Worm (Caenorhabditis elegans) whole organism, L1 larva: ENCODE data around the gene faxc-2.

Experiments used
- C34B4.2 ChIP-seq: sonication (generic microtip); optimal IDR thresholded peaks from 2 replicates; lab custom pipeline; 2017; ENCODE audit warnings: mild to moderate bottlenecking, missing genetic modification characterization, missing compliant biosample characterization
- F16B12.6 ChIP-seq: fragments of 150-350 bp; optimal IDR thresholded peaks from 2 replicates; lab custom pipeline; 2014; ENCODE audit warnings: missing biosample characterization, missing genetic modification characterization
- Y116A8C.19 ChIP-seq: sonication (generic microtip); optimal IDR thresholded peaks from 2 replicates; lab custom pipeline; 2016; ENCODE audit warnings: missing compliant biosample characterization, missing genetic modification characterization, borderline replicate concordance
- ama-1 ChIP-seq: fragments of 150-350 bp; optimal IDR thresholded peaks from 2 replicates; lab custom pipeline; 2014
- blmp-1 ChIP-seq: fragments of 150-350 bp; optimal IDR thresholded peaks from 2 replicates; lab custom pipeline; 2014; ENCODE audit warnings: missing biosample characterization, missing genetic modification characterization
- ceh-63 ChIP-seq: fragments of 200-800 bp; sonication (Bioruptor generic); optimal IDR thresholded peaks from 2 replicates; lab custom pipeline; 2018; ENCODE audit warnings: mild to moderate bottlenecking, missing genetic modification characterization, missing compliant biosample characterization
- ceh-82 ChIP-seq, 3 experiments: fragments of 150-350 bp in 1 of 3; sonication (generic microtip) in 2 of 3; optimal IDR thresholded peaks; 2 replicates each; lab custom pipeline; 2014 to 2017; ENCODE audit warnings: missing biosample characterization in 3 of 3, missing genetic modification characterization in 3 of 3
- ceh-88 ChIP-seq: fragments of 200-800 bp; sonication (Bioruptor generic); IDR thresholded peaks from 2 replicates; pipeline ENCODE4 v1.3.6; 2022; ENCODE audit warnings: missing genetic modification characterization, missing compliant biosample characterization
- ceh-90 ChIP-seq: sonication (generic microtip); optimal IDR thresholded peaks from 2 replicates; lab custom pipeline; 2016; ENCODE audit warnings: missing genetic modification characterization, missing compliant biosample characterization
- ces-1 ChIP-seq: fragments of 150-350 bp; optimal IDR thresholded peaks from 2 replicates; lab custom pipeline; 2014; ENCODE audit warnings: missing biosample characterization, missing genetic modification reagents, missing genetic modification characterization
- dsc-1 ChIP-seq: sonication (generic microtip); optimal IDR thresholded peaks from 2 replicates; lab custom pipeline; 2016; ENCODE audit warnings: mild to moderate bottlenecking, missing genetic modification characterization, missing compliant biosample characterization
- efl-1 ChIP-seq, 4 experiments: fragments of 150-350 bp; optimal IDR thresholded peaks in 3 of 4; peaks in 1 of 4; 1 replicate in 1 of 4; 2 replicates in 3 of 4; lab custom pipeline; 2014; ENCODE audit warnings: missing biosample characterization in 2 of 4, missing genetic modification characterization in 2 of 4, missing genetic modification reagents in 2 of 4
- efl-3 ChIP-seq: fragments of 200-800 bp; sonication (Bioruptor generic); optimal IDR thresholded peaks from 2 replicates; lab custom pipeline; 2018; ENCODE audit warnings: mild to moderate bottlenecking, missing genetic modification characterization, missing compliant biosample characterization
- egl-13 ChIP-seq: sonication (generic microtip); optimal IDR thresholded peaks from 2 replicates; lab custom pipeline; 2016; ENCODE audit warnings: missing genotype, missing genetic modification reagents, missing genetic modification characterization, missing compliant biosample characterization
- elt-3 ChIP-seq, 6 experiments: fragments of 150-350 bp in 1 of 6; sonication (generic microtip); optimal IDR thresholded peaks; 2 replicates each; lab custom pipeline; 2017 to 2018; ENCODE audit warnings: missing biosample characterization in 6 of 6, missing genetic modification characterization in 6 of 6, inconsistent platforms in 1 of 6
- ets-5 ChIP-seq: fragments of 200-800 bp; sonication (Bioruptor generic); IDR thresholded peaks from 2 replicates; pipeline ENCODE4 v1.3.6; 2022; ENCODE audit warnings: missing genetic modification characterization, missing compliant biosample characterization
- fkh-10 ChIP-seq: sonication (generic microtip); optimal IDR thresholded peaks from 2 replicates; lab custom pipeline; 2017; ENCODE audit warnings: missing biosample characterization, missing genetic modification reagents, missing genetic modification characterization
- fkh-4 ChIP-seq: sonication (generic microtip); optimal IDR thresholded peaks from 2 replicates; lab custom pipeline; 2016; ENCODE audit warnings: missing compliant biosample characterization, missing genetic modification characterization, borderline replicate concordance
- grh-1 ChIP-seq: fragments of 200-800 bp; sonication (Bioruptor generic); IDR thresholded peaks from 2 replicates; pipeline ENCODE4 v1.3.6; 2022; ENCODE audit warnings: missing genetic modification reagents, missing genetic modification characterization, missing compliant biosample characterization
- hlh-17 ChIP-seq: fragments of 200-800 bp; sonication (Bioruptor generic); optimal IDR thresholded peaks from 2 replicates; lab custom pipeline; 2018; ENCODE audit warnings: missing genetic modification characterization, mild to moderate bottlenecking, missing compliant biosample characterization, moderate library complexity, borderline replicate concordance
- hpl-2 ChIP-seq: fragments of 150-350 bp; optimal IDR thresholded peaks from 2 replicates; lab custom pipeline; 2014; ENCODE audit warnings: missing biosample characterization, missing genetic modification reagents, missing genetic modification characterization
- isw-1 ChIP-seq: fragments of 200-800 bp; sonication (Bioruptor generic); IDR thresholded peaks from 2 replicates; pipeline ENCODE4 v1.3.6; 2022; ENCODE audit warnings: missing genetic modification characterization, missing compliant biosample characterization
- jun-1 ChIP-seq: fragments of 150-350 bp; optimal IDR thresholded peaks from 2 replicates; lab custom pipeline; 2014; ENCODE audit warnings: missing biosample characterization, missing genetic modification reagents, missing genetic modification characterization
- lin-15B ChIP-seq: fragments of 150-350 bp; sonication (generic microtip); optimal IDR thresholded peaks from 3 replicates; lab custom pipeline; 2014; ENCODE audit warnings: missing biosample characterization, missing genetic modification characterization
- lin-35 ChIP-seq, 2 experiments: fragments of 150-350 bp; optimal IDR thresholded peaks; 2 replicates each; lab custom pipeline; 2014; ENCODE audit warnings: missing biosample characterization in 2 of 2, missing genetic modification characterization in 2 of 2, missing genetic modification reagents in 2 of 2
- lin-39 ChIP-seq: fragments of 150-350 bp; optimal IDR thresholded peaks from 2 replicates; lab custom pipeline; 2014; ENCODE audit warnings: missing biosample characterization, missing genetic modification reagents, missing genetic modification characterization
- lir-3 ChIP-seq: sonication (generic microtip); optimal IDR thresholded peaks from 2 replicates; lab custom pipeline; 2016; ENCODE audit warnings: mild to moderate bottlenecking, missing genetic modification characterization, moderate library complexity, missing compliant biosample characterization; ENCODE audit not compliant: poor library complexity
- lsy-2 ChIP-seq, 2 experiments: fragments of 150-350 bp; optimal IDR thresholded peaks; 2 replicates each; lab custom pipeline; 2014; ENCODE audit warnings: missing biosample characterization in 2 of 2, missing genetic modification characterization in 2 of 2
- mef-2 ChIP-seq: fragments of 150-350 bp; optimal IDR thresholded peaks from 2 replicates; lab custom pipeline; 2014; ENCODE audit warnings: missing biosample characterization, missing genetic modification characterization
- nhr-12 ChIP-seq: sonication (generic microtip); optimal IDR thresholded peaks from 2 replicates; lab custom pipeline; 2017; ENCODE audit warnings: missing biosample characterization, missing genetic modification characterization
- nhr-20 ChIP-seq: sonication (generic microtip); optimal IDR thresholded peaks from 2 replicates; lab custom pipeline; 2016; ENCODE audit warnings: mild to moderate bottlenecking, missing genetic modification characterization, missing compliant biosample characterization
- nhr-237 ChIP-seq: fragments of 150-350 bp; optimal IDR thresholded peaks from 2 replicates; lab custom pipeline; 2014; ENCODE audit warnings: missing biosample characterization, missing genetic modification characterization
- nhr-28 ChIP-seq: fragments of 150-350 bp; optimal IDR thresholded peaks from 2 replicates; lab custom pipeline; 2014; ENCODE audit warnings: missing biosample characterization, missing genetic modification characterization
- nhr-47 ChIP-seq: sonication (generic microtip); optimal IDR thresholded peaks from 2 replicates; lab custom pipeline; 2016; ENCODE audit warnings: mild to moderate bottlenecking, missing genetic modification characterization, moderate library complexity, missing compliant biosample characterization
- nhr-71 ChIP-seq: sonication (generic microtip); optimal IDR thresholded peaks from 2 replicates; lab custom pipeline; 2016; ENCODE audit warnings: mild to moderate bottlenecking, missing genetic modification characterization, moderate library complexity, missing compliant biosample characterization
- nhr-76 ChIP-seq: sonication (generic microtip); optimal IDR thresholded peaks from 2 replicates; lab custom pipeline; 2017; ENCODE audit warnings: missing biosample characterization, missing genetic modification characterization
- nhr-77 ChIP-seq: fragments of 150-350 bp; optimal IDR thresholded peaks from 2 replicates; lab custom pipeline; 2014; ENCODE audit warnings: missing biosample characterization, missing genetic modification characterization
- nhr-84 ChIP-seq: sonication (generic microtip); optimal IDR thresholded peaks from 2 replicates; lab custom pipeline; 2017; ENCODE audit warnings: missing biosample characterization, missing genetic modification characterization
- nhr-90 ChIP-seq: sonication (generic microtip); optimal IDR thresholded peaks from 2 replicates; lab custom pipeline; 2016; ENCODE audit warnings: mild to moderate bottlenecking, missing genetic modification characterization, missing compliant biosample characterization; ENCODE audit not compliant: poor library complexity
- pqm-1 ChIP-seq: sonication (generic microtip); optimal IDR thresholded peaks from 3 replicates; lab custom pipeline; 2017; ENCODE audit warnings: missing biosample characterization, missing genetic modification characterization
- rnt-1 ChIP-seq: sonication (generic microtip); optimal IDR thresholded peaks from 2 replicates; lab custom pipeline; 2016; ENCODE audit warnings: mild to moderate bottlenecking, missing genetic modification characterization, moderate library complexity, missing compliant biosample characterization
- snpc-4 ChIP-seq: fragments of 150-350 bp; optimal IDR thresholded peaks from 2 replicates; lab custom pipeline; 2014; ENCODE audit warnings: missing biosample characterization, missing genetic modification characterization
- snu-23 ChIP-seq: sonication (generic microtip); optimal IDR thresholded peaks from 2 replicates; lab custom pipeline; 2016; ENCODE audit warnings: missing genetic modification characterization, missing compliant biosample characterization
- sox-4 ChIP-seq: sonication (generic microtip); optimal IDR thresholded peaks from 2 replicates; lab custom pipeline; 2016; ENCODE audit warnings: missing genetic modification characterization, missing compliant biosample characterization
- sptf-1 ChIP-seq: fragments of 150-350 bp; optimal IDR thresholded peaks from 2 replicates; lab custom pipeline; 2014; ENCODE audit warnings: missing biosample characterization, missing genetic modification characterization
- tlp-1 ChIP-seq: fragments of 150-350 bp; optimal IDR thresholded peaks from 2 replicates; lab custom pipeline; 2014; ENCODE audit warnings: missing biosample characterization, missing genetic modification characterization
- unc-130 ChIP-seq: fragments of 150-350 bp; optimal IDR thresholded peaks from 2 replicates; lab custom pipeline; 2017; ENCODE audit warnings: missing biosample characterization, missing genetic modification characterization, inconsistent platforms
- unc-62 ChIP-seq: fragments of 150-350 bp; optimal IDR thresholded peaks from 2 replicates; lab custom pipeline; 2014; ENCODE audit warnings: missing biosample characterization, missing genetic modification reagents, missing genetic modification characterization
- unc-86 ChIP-seq: sonication (generic microtip); optimal IDR thresholded peaks from 2 replicates; lab custom pipeline; 2016; ENCODE audit warnings: missing genetic modification characterization, missing compliant biosample characterization
- unc-98 ChIP-seq: fragments of 200-800 bp; sonication (Bioruptor generic); IDR thresholded peaks from 2 replicates; pipeline ENCODE4 v1.3.6; 2022; ENCODE audit warnings: missing genetic modification characterization, missing compliant biosample characterization
- vab-15 ChIP-seq: sonication (generic microtip); optimal IDR thresholded peaks from 2 replicates; lab custom pipeline; 2017; ENCODE audit warnings: missing genotype, mild to moderate bottlenecking, missing genetic modification characterization, missing compliant biosample characterization
- xbp-1 ChIP-seq: sonication (generic microtip); optimal IDR thresholded peaks from 2 replicates; lab custom pipeline; 2016; ENCODE audit warnings: missing genetic modification characterization, missing compliant biosample characterization
- zag-1 ChIP-seq: fragments of 150-350 bp; optimal IDR thresholded peaks from 2 replicates; lab custom pipeline; 2014; ENCODE audit warnings: missing biosample characterization, missing genetic modification characterization
- ztf-11 ChIP-seq, 2 experiments: sonication (generic microtip); optimal IDR thresholded peaks; 2 replicates each; lab custom pipeline; 2016 to 2017; ENCODE audit warnings: missing genetic modification characterization in 2 of 2, missing biosample characterization in 1 of 2, missing compliant biosample characterization in 1 of 2

Gene faxc-2

ce11 chrII:13337959-13338358 lies 28.9 kb downstream of the faxc-2 start, which contains the start of gene mrpl-20 (continued):
- TF ChIP-seq lin-35 (GFP tag; optimal IDR thresholded peaks at IDR 0.05; lab: Kevin White, UChicago) = peak; percentile 43 to 60
- peak; percentile 0 for TF ChIP-seq blmp-1
- TF ChIP-seq lsy-2 (tag; optimal IDR thresholded peaks at IDR 0.05; lab: Kevin White, UChicago) = peak; percentile 49 to 64
- no peak for TF ChIP-seq ceh-63 (GFP tag; lab: Kevin White, UChicago)
- no peak for TF ChIP-seq xbp-1 (tag; lab: Kevin White, UChicago)
- TF ChIP-seq nhr-71 = peak; percentile 49
- TF ChIP-seq efl-3 (GFP tag; lab: Kevin White, UChicago) = no peak
- no peak for TF ChIP-seq ama-1
- no peak for TF ChIP-seq pqm-1 (tag; lab: Kevin White, UChicago)
- no peak for TF ChIP-seq ces-1 (GFP tag; lab: Kevin White, UChicago)
- TF ChIP-seq snu-23 (GFP tag; lab: Kevin White, UChicago) = peak; percentile 61
- TF ChIP-seq lin-39 (tag; lab: Kevin White, UChicago) = peak; percentile 30
- TF ChIP-seq nhr-76 (tag; lab: Kevin White, UChicago) = no peak
- TF ChIP-seq isw-1 (GFP tag; lab: Robert Waterston, UW) = no peak
- no peak for TF ChIP-seq hlh-17 (GFP tag; lab: Kevin White, UChicago)
- TF ChIP-seq nhr-237 (tag; lab: Kevin White, UChicago) = no peak
- no peak for TF ChIP-seq unc-62 (GFP tag; lab: Kevin White, UChicago)
- TF ChIP-seq Y116A8C.19 (tag; lab: Kevin White, UChicago) = no peak
- TF ChIP-seq unc-98 (GFP tag; lab: Robert Waterston, UW) = no peak
- peak; percentile 37 for TF ChIP-seq dsc-1 (tag; lab: Kevin White, UChicago)
- TF ChIP-seq efl-1 (optimal IDR thresholded peaks at IDR 0.05; lab: Kevin White, UChicago) = peak; percentile 46 to 56
- TF ChIP-seq efl-1 (GFP tag; optimal IDR thresholded peaks at IDR 0.05 in 1 of 2; lab: Kevin White, UChicago) = peak; percentile 59 to 90
- TF ChIP-seq snpc-4 (tag; lab: Kevin White, UChicago) = peak; percentile 27
- no peak for TF ChIP-seq egl-13 (tag; lab: Kevin White, UChicago)
- TF ChIP-seq nhr-12 (tag; lab: Kevin White, UChicago) = no peak
- TF ChIP-seq vab-15 = no peak
- TF ChIP-seq nhr-20 (tag; lab: Kevin White, UChicago) = peak; percentile 31
- TF ChIP-seq jun-1 (tag; lab: Kevin White, UChicago) = no peak
- TF ChIP-seq C34B4.2 = no peak
- TF ChIP-seq rnt-1 = peak; percentile 30
- TF ChIP-seq nhr-90 (tag; lab: Kevin White, UChicago) = no peak
- TF ChIP-seq tlp-1 (tag; lab: Kevin White, UChicago) = no peak
- TF ChIP-seq unc-130 (tag; lab: Kevin White, UChicago) = peak; percentile 53
- TF ChIP-seq ets-5 = no peak
- TF ChIP-seq sptf-1 (tag; lab: Kevin White, UChicago) = no peak
- TF ChIP-seq grh-1 = no peak
- TF ChIP-seq ceh-90 = no peak
- no peak for TF ChIP-seq nhr-84 (tag; lab: Kevin White, UChicago)
- TF ChIP-seq mef-2 (tag; lab: Kevin White, UChicago) = no peak
- TF ChIP-seq elt-3 (tag; optimal IDR thresholded peaks at IDR 0.05; lab: Kevin White, UChicago) = no peak
- peak; percentile 27 for TF ChIP-seq unc-86 (tag; lab: Kevin White, UChicago)
- no peak for TF ChIP-seq ceh-88 (GFP tag; lab: Robert Waterston, UW)
- no peak for TF ChIP-seq lir-3 (tag; lab: Kevin White, UChicago)
- TF ChIP-seq fkh-10 (GFP tag; lab: Kevin White, UChicago) = no peak
- TF ChIP-seq fkh-4 = no peak
- TF ChIP-seq nhr-77 (tag; lab: Kevin White, UChicago) = no peak
- TF ChIP-seq ztf-11 (tag; optimal IDR thresholded peaks at IDR 0.05; lab: Kevin White, UChicago) = no peak
- no peak for TF ChIP-seq lin-15B
- no peak for TF ChIP-seq zag-1
- peak; percentile 2 to 47 (median 46) for TF ChIP-seq ceh-82 (tag; optimal IDR thresholded peaks at IDR 0.05; lab: Kevin White, UChicago)
- TF ChIP-seq hpl-2 (GFP tag; lab: Kevin White, UChicago) = no peak
- TF ChIP-seq F16B12.6 = no peak
- peak; percentile 57 for TF ChIP-seq nhr-47 (tag; lab: Kevin White, UChicago)
- TF ChIP-seq sox-4 (tag; lab: Kevin White, UChicago) = no peak
- TF ChIP-seq nhr-28 (tag; lab: Kevin White, UChicago) = no peak
